Fruit fly (Drosophila melanogaster) whole organism, prepupa: ENCODE results near the gene Sfp24Bb.

Experiments used
- CG11762 ChIP-seq: fragments of 200-800 bp; sonication (Bioruptor generic); optimal IDR thresholded peaks from 3 replicates; lab custom pipeline; 2016; ENCODE audit warnings: missing biosample characterization, missing genetic modification characterization; ENCODE audit not compliant: insufficient read depth
- CG16779 ChIP-seq: fragments of 200-800 bp; sonication (Bioruptor generic); optimal IDR thresholded peaks from 3 replicates; lab custom pipeline; 2017; ENCODE audit warnings: missing biosample characterization, mild to moderate bottlenecking, missing genetic modification characterization
- CG6792 ChIP-seq: fragments of 200-800 bp; sonication (Bioruptor generic); optimal IDR thresholded peaks from 3 replicates; lab custom pipeline; 2016; ENCODE audit warnings: missing biosample characterization, missing genetic modification characterization
- Sox102F ChIP-seq: fragments of 200-800 bp; sonication (Bioruptor generic); optimal IDR thresholded peaks from 2 replicates; lab custom pipeline; 2016; ENCODE audit warnings: missing biosample characterization, mild to moderate bottlenecking, missing genetic modification characterization
- fkh ChIP-seq: fragments of 200-800 bp; sonication (Bioruptor generic); optimal IDR thresholded peaks from 3 replicates; lab custom pipeline; 2017; ENCODE audit warnings: missing biosample characterization, mild to moderate bottlenecking, missing genetic modification characterization, moderate library complexity
- ss ChIP-seq, 2 experiments: fragments of 200-800 bp; sonication (Bioruptor generic); optimal IDR thresholded peaks; 2 replicates in 1 of 2; 3 replicates in 1 of 2; lab custom pipeline; 2017 to 2018; ENCODE audit warnings: mild to moderate bottlenecking in 2 of 2, missing biosample characterization in 2 of 2, missing genetic modification characterization in 2 of 2, moderate library complexity in 1 of 2

dm6 chr2L:3694920-3695319 is 25.3 kb upstream of the Sfp24Bb start, which contains the start of gene CG43165:
- TF ChIP-seq ss (GFP tag; optimal IDR thresholded peaks at IDR 0.05; lab: Kevin White, UChicago) (no peak), Sox102F (no peak), CG11762 (GFP tag; lab: Kevin White, UChicago) (no peak), CG6792 (GFP tag; lab: Kevin White, UChicago) (no peak), fkh (no peak), CG16779 (tag; lab: Kevin White, UChicago) (no peak)
